Fruit fly (Drosophila melanogaster): ENCODE data around the gene Grx5.

dm6 chrX:14831713-14832561 is 6.1 kb downstream of the Grx5 start, which contains the start of gene CG14408:
- no peak for TF ChIP-seq rn (GFP tag; IDR thresholded peaks at IDR 0.05)
- TF ChIP-seq EcR (GFP tag; optimal IDR thresholded peaks at IDR 0.05), result no peak
- TF ChIP-seq CG8301 (tag; optimal IDR thresholded peaks at IDR 0.05), result no peak
- no peak for TF ChIP-seq CG10348 (GFP tag; IDR thresholded peaks at IDR 0.05)
- no peak for TF ChIP-seq CG9948 (tag; optimal IDR thresholded peaks at IDR 0.05)
- TF ChIP-seq CG17806 (tag; optimal IDR thresholded peaks at IDR 0.05), result no peak
- no peak for TF ChIP-seq CG4496 (GFP tag; IDR thresholded peaks at IDR 0.05)
- no peak for TF ChIP-seq Pif1A (GFP tag; optimal IDR thresholded peaks at IDR 0.05)
- TF ChIP-seq CG13204 (GFP tag; optimal IDR thresholded peaks at IDR 0.05), result no peak
